Fruit fly (Drosophila melanogaster): ENCODE measurements around the gene CG7573.
A peak's percentile ranks its signal among the peaks of the same experiment; 100 is the strongest.

Gene CG7573

DNA sequence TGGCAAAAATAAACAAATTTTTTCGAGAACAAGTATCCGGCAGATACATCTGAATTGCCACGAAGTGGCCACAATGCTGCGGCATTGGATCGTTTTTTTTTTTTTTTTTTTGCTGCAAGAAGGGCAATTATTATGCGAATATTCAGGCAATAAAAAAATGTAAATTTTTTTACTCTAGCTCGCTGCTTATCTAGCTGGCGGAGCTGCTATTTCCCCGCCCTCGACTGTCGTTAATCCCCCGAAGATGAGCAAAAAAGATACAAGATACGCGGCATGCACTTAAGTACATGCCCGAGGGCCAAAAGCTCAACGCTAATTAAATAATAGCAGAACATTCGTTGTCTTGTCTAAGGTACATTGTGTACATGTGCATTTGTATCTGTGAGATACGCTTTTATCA, 49.4 kb upstream of the CG7573 start (continued):
- peak; percentile 36; the same call in 1 of the 2 replicates for TF ChIP-seq vvl (GFP tag; IDR thresholded peaks at IDR 0.05)
- 0 out of 2 replicates have a peak, but pooled peaks have one; percentile 27 for TF ChIP-seq Drgx (GFP tag; IDR thresholded peaks at IDR 0.05)
- TF ChIP-seq CG14860 (GFP tag; IDR thresholded peaks at IDR 0.05; ENCODE audit: partially characterized antibody): no peak
- no peak for TF ChIP-seq CG5953 (GFP tag; IDR thresholded peaks at IDR 0.05)
- no peak for TF ChIP-seq CG12942 (GFP tag; optimal IDR thresholded peaks at IDR 0.05)
- TF ChIP-seq fru (optimal IDR thresholded peaks at IDR 0.05): no peak
- TF ChIP-seq CG12659 (GFP tag; optimal IDR thresholded peaks at IDR 0.05): no peak
- no peak for TF ChIP-seq CG18476 (GFP tag; optimal IDR thresholded peaks at IDR 0.05)
- no peak for TF ChIP-seq BtbVII (GFP tag; optimal IDR thresholded peaks at IDR 0.05)
- TF ChIP-seq CG12744 (GFP tag; optimal IDR thresholded peaks at IDR 0.05): no peak
- no peak for TF ChIP-seq Nf-YC (tag; optimal IDR thresholded peaks at IDR 0.05)
- TF ChIP-seq CG9215 (GFP tag; IDR thresholded peaks at IDR 0.05): no peak
- no peak for TF ChIP-seq Hr78 (GFP tag; optimal IDR thresholded peaks at IDR 0.05)
- TF ChIP-seq bcd (GFP tag; optimal IDR thresholded peaks at IDR 0.05): no peak
- TF ChIP-seq tna (GFP tag; IDR thresholded peaks at IDR 0.05; ENCODE audit: partially characterized antibody): no peak
- no peak for TF ChIP-seq tio (GFP tag; optimal IDR thresholded peaks at IDR 0.05)
- peak; percentile 22; the same call in 1 of the 2 replicates for TF ChIP-seq lmd (GFP tag; IDR thresholded peaks at IDR 0.05)
- no peak for TF ChIP-seq CG10267 (tag; optimal IDR thresholded peaks at IDR 0.05)
- TF ChIP-seq CG11093 (GFP tag; IDR thresholded peaks at IDR 0.05): no peak
- no peak for TF ChIP-seq Hand (GFP tag; optimal IDR thresholded peaks at IDR 0.05)
- TF ChIP-seq ara (GFP tag; IDR thresholded peaks at IDR 0.05): no peak
- no peak for TF ChIP-seq ken (GFP tag; IDR thresholded peaks at IDR 0.05)
- TF ChIP-seq Ptx1 (GFP tag; IDR thresholded peaks at IDR 0.05): peak; percentile 32; the same call in 1 of the 2 replicates
- no peak for TF ChIP-seq Lpt (GFP tag; optimal IDR thresholded peaks at IDR 0.05)
- TF ChIP-seq CG2199 (GFP tag; IDR thresholded peaks at IDR 0.05): no peak
- TF ChIP-seq pzg (GFP tag; optimal IDR thresholded peaks at IDR 0.05): no peak
- TF ChIP-seq CG6683 (GFP tag; optimal IDR thresholded peaks at IDR 0.05): no peak
- no peak for TF ChIP-seq Max (GFP tag; optimal IDR thresholded peaks at IDR 0.05)
- TF ChIP-seq dati (GFP tag; IDR thresholded peaks at IDR 0.05): no peak
- TF ChIP-seq CG8089 (GFP tag; optimal IDR thresholded peaks at IDR 0.05): no peak
- TF ChIP-seq Spps (tag; optimal IDR thresholded peaks at IDR 0.05): no peak
- no peak for TF ChIP-seq Hmx (GFP tag; optimal IDR thresholded peaks at IDR 0.05)
- TF ChIP-seq Blimp-1 (GFP tag; optimal IDR thresholded peaks at IDR 0.05): no peak
- no peak for TF ChIP-seq odd (GFP tag; optimal IDR thresholded peaks at IDR 0.05)
- TF ChIP-seq trem (tag; optimal IDR thresholded peaks at IDR 0.05): no peak
- no peak for TF ChIP-seq sna (GFP tag; IDR thresholded peaks at IDR 0.05; ENCODE audit: partially characterized antibody)
- no peak for TF ChIP-seq CG12219 (GFP tag; optimal IDR thresholded peaks at IDR 0.05)
- no peak for TF ChIP-seq MBD-R2 (GFP tag; IDR thresholded peaks at IDR 0.05)
- TF ChIP-seq CG8388 (GFP tag; optimal IDR thresholded peaks at IDR 0.05): no peak
- no peak for TF ChIP-seq sc (optimal IDR thresholded peaks at IDR 0.05)
- no peak for TF ChIP-seq sc (GFP tag; optimal IDR thresholded peaks at IDR 0.05)
- TF ChIP-seq sisA (GFP tag; IDR thresholded peaks at IDR 0.05): 0 out of 2 replicates have a peak, but pooled peaks have one; percentile 21
- no peak for TF ChIP-seq salm (tag; optimal IDR thresholded peaks at IDR 0.05)
- no peak for TF ChIP-seq CG18262 (tag; optimal IDR thresholded peaks at IDR 0.05)
- TF ChIP-seq aop (GFP tag; IDR thresholded peaks at IDR 0.05): no peak
- no peak for TF ChIP-seq CG2120 (GFP tag; optimal IDR thresholded peaks at IDR 0.05)
- TF ChIP-seq chif (GFP tag; optimal IDR thresholded peaks at IDR 0.05): no peak
- TF ChIP-seq ftz-f1 (GFP tag; optimal IDR thresholded peaks at IDR 0.05): no peak
- no peak for TF ChIP-seq YL-1 (GFP tag; optimal IDR thresholded peaks at IDR 0.05)
- TF ChIP-seq mam (GFP tag; optimal IDR thresholded peaks at IDR 0.05): no peak
- TF ChIP-seq CG17186 (GFP tag; optimal IDR thresholded peaks at IDR 0.05): no peak
- TF ChIP-seq slou (GFP tag; optimal IDR thresholded peaks at IDR 0.05): no peak

Data from whole organism, embryonic.